Worm (Caenorhabditis elegans) whole organism, L1 larva: ENCODE data around the gene srt-47.

Experiments used
- C04F5.9 ChIP-seq: sonication (generic microtip); optimal IDR thresholded peaks from 2 replicates; lab custom pipeline; 2016; ENCODE audit warnings: missing genetic modification characterization, missing compliant biosample characterization
- C16A3.4 ChIP-seq: fragments of 150-350 bp; optimal IDR thresholded peaks from 2 replicates; lab custom pipeline; 2014; ENCODE audit warnings: missing biosample characterization, missing genetic modification characterization
- F16B12.6 ChIP-seq: fragments of 150-350 bp; optimal IDR thresholded peaks from 2 replicates; lab custom pipeline; 2014; ENCODE audit warnings: missing biosample characterization, missing genetic modification characterization
- aha-1 ChIP-seq: fragments of 150-350 bp; optimal IDR thresholded peaks from 2 replicates; lab custom pipeline; 2014; ENCODE audit warnings: missing biosample characterization, missing genetic modification characterization
- alr-1 ChIP-seq: fragments of 200-800 bp; sonication (Bioruptor generic); optimal IDR thresholded peaks from 2 replicates; lab custom pipeline; 2018; ENCODE audit warnings: borderline replicate concordance, mild to moderate bottlenecking, missing genetic modification characterization, missing compliant biosample characterization
- aly-2 ChIP-seq: fragments of 150-350 bp; optimal IDR thresholded peaks from 2 replicates; lab custom pipeline; 2014; ENCODE audit warnings: missing biosample characterization, missing genetic modification characterization
- blmp-1 ChIP-seq: fragments of 150-350 bp; optimal IDR thresholded peaks from 2 replicates; lab custom pipeline; 2014; ENCODE audit warnings: missing biosample characterization, missing genetic modification characterization
- ceh-82 ChIP-seq, 3 experiments: fragments of 150-350 bp in 1 of 3; sonication (generic microtip) in 2 of 3; optimal IDR thresholded peaks; 2 replicates each; lab custom pipeline; 2014 to 2017; ENCODE audit warnings: missing biosample characterization in 3 of 3, missing genetic modification characterization in 3 of 3
- dpl-1 ChIP-seq, 3 experiments: fragments of 150-350 bp in 2 of 3; sonication (generic microtip) in 1 of 3; optimal IDR thresholded peaks; 2 replicates each; lab custom pipeline; 2014 to 2017; ENCODE audit warnings: missing biosample characterization in 3 of 3, missing genetic modification characterization in 3 of 3, missing genetic modification reagents in 3 of 3
- dsc-1 ChIP-seq: sonication (generic microtip); optimal IDR thresholded peaks from 2 replicates; lab custom pipeline; 2016; ENCODE audit warnings: mild to moderate bottlenecking, missing genetic modification characterization, missing compliant biosample characterization
- efl-1 ChIP-seq, 4 experiments: fragments of 150-350 bp; optimal IDR thresholded peaks in 3 of 4; peaks in 1 of 4; 1 replicate in 1 of 4; 2 replicates in 3 of 4; lab custom pipeline; 2014; ENCODE audit warnings: missing biosample characterization in 2 of 4, missing genetic modification characterization in 2 of 4, missing genetic modification reagents in 2 of 4
- elt-2 ChIP-seq: sonication (generic microtip); optimal IDR thresholded peaks from 2 replicates; lab custom pipeline; 2016; ENCODE audit warnings: missing genetic modification characterization, mild to moderate bottlenecking, inconsistent platforms, missing compliant biosample characterization, missing genetic modification reagents
- ets-5 ChIP-seq: fragments of 200-800 bp; sonication (Bioruptor generic); IDR thresholded peaks from 2 replicates; pipeline ENCODE4 v1.3.6; 2022; ENCODE audit warnings: missing genetic modification characterization, missing compliant biosample characterization
- fkh-4 ChIP-seq: sonication (generic microtip); optimal IDR thresholded peaks from 2 replicates; lab custom pipeline; 2016; ENCODE audit warnings: missing compliant biosample characterization, missing genetic modification characterization, borderline replicate concordance
- grh-1 ChIP-seq: fragments of 200-800 bp; sonication (Bioruptor generic); IDR thresholded peaks from 2 replicates; pipeline ENCODE4 v1.3.6; 2022; ENCODE audit warnings: missing genetic modification reagents, missing genetic modification characterization, missing compliant biosample characterization
- jun-1 ChIP-seq: fragments of 150-350 bp; optimal IDR thresholded peaks from 2 replicates; lab custom pipeline; 2014; ENCODE audit warnings: missing biosample characterization, missing genetic modification reagents, missing genetic modification characterization
- lin-15B ChIP-seq: fragments of 150-350 bp; sonication (generic microtip); optimal IDR thresholded peaks from 3 replicates; lab custom pipeline; 2014; ENCODE audit warnings: missing biosample characterization, missing genetic modification characterization
- lin-35 ChIP-seq, 2 experiments: fragments of 150-350 bp; optimal IDR thresholded peaks; 2 replicates each; lab custom pipeline; 2014; ENCODE audit warnings: missing biosample characterization in 2 of 2, missing genetic modification characterization in 2 of 2, missing genetic modification reagents in 2 of 2
- lir-3 ChIP-seq: sonication (generic microtip); optimal IDR thresholded peaks from 2 replicates; lab custom pipeline; 2016; ENCODE audit warnings: mild to moderate bottlenecking, missing genetic modification characterization, moderate library complexity, missing compliant biosample characterization; ENCODE audit not compliant: poor library complexity
- lsy-2 ChIP-seq, 2 experiments: fragments of 150-350 bp; optimal IDR thresholded peaks; 2 replicates each; lab custom pipeline; 2014; ENCODE audit warnings: missing biosample characterization in 2 of 2, missing genetic modification characterization in 2 of 2
- mab-9 ChIP-seq: fragments of 200-800 bp; sonication (Bioruptor generic); IDR thresholded peaks from 2 replicates; pipeline ENCODE4 v1.3.6; 2022; ENCODE audit warnings: missing genetic modification reagents, missing genetic modification characterization, missing compliant biosample characterization
- mdl-1 ChIP-seq, 2 experiments: fragments of 150-350 bp; optimal IDR thresholded peaks; 2 replicates each; lab custom pipeline; 2014 to 2017; ENCODE audit warnings: missing biosample characterization in 2 of 2, missing genetic modification characterization in 2 of 2, inconsistent platforms in 1 of 2
- mef-2 ChIP-seq: fragments of 150-350 bp; optimal IDR thresholded peaks from 2 replicates; lab custom pipeline; 2014; ENCODE audit warnings: missing biosample characterization, missing genetic modification characterization
- mep-1 ChIP-seq: fragments of 150-350 bp; optimal IDR thresholded peaks from 2 replicates; lab custom pipeline; 2014; ENCODE audit warnings: missing biosample characterization, missing genetic modification characterization
- nhr-12 ChIP-seq: sonication (generic microtip); optimal IDR thresholded peaks from 2 replicates; lab custom pipeline; 2017; ENCODE audit warnings: missing biosample characterization, missing genetic modification characterization
- nhr-20 ChIP-seq: sonication (generic microtip); optimal IDR thresholded peaks from 2 replicates; lab custom pipeline; 2016; ENCODE audit warnings: mild to moderate bottlenecking, missing genetic modification characterization, missing compliant biosample characterization
- nhr-28 ChIP-seq: fragments of 150-350 bp; optimal IDR thresholded peaks from 2 replicates; lab custom pipeline; 2014; ENCODE audit warnings: missing biosample characterization, missing genetic modification characterization
- nhr-47 ChIP-seq: sonication (generic microtip); optimal IDR thresholded peaks from 2 replicates; lab custom pipeline; 2016; ENCODE audit warnings: mild to moderate bottlenecking, missing genetic modification characterization, moderate library complexity, missing compliant biosample characterization
- nhr-71 ChIP-seq: sonication (generic microtip); optimal IDR thresholded peaks from 2 replicates; lab custom pipeline; 2016; ENCODE audit warnings: mild to moderate bottlenecking, missing genetic modification characterization, moderate library complexity, missing compliant biosample characterization
- nhr-85 ChIP-seq: sonication (generic microtip); peaks from one replicate; lab custom pipeline; 2016; ENCODE audit warnings: missing genetic modification characterization, inconsistent platforms, missing compliant biosample characterization
- nhr-90 ChIP-seq: sonication (generic microtip); optimal IDR thresholded peaks from 2 replicates; lab custom pipeline; 2016; ENCODE audit warnings: mild to moderate bottlenecking, missing genetic modification characterization, missing compliant biosample characterization; ENCODE audit not compliant: poor library complexity
- pag-3 ChIP-seq: sonication (generic microtip); optimal IDR thresholded peaks from 2 replicates; lab custom pipeline; 2017; ENCODE audit warnings: missing genetic modification characterization, mild to moderate bottlenecking, missing compliant biosample characterization, antibody characterized with exemption, borderline replicate concordance; ENCODE audit not compliant: insufficient read depth
- skn-1 ChIP-seq: fragments of 150-350 bp; optimal IDR thresholded peaks from 2 replicates; lab custom pipeline; 2014; ENCODE audit warnings: missing biosample characterization, missing genetic modification characterization
- snu-23 ChIP-seq: sonication (generic microtip); optimal IDR thresholded peaks from 2 replicates; lab custom pipeline; 2016; ENCODE audit warnings: missing genetic modification characterization, missing compliant biosample characterization
- sptf-1 ChIP-seq: fragments of 150-350 bp; optimal IDR thresholded peaks from 2 replicates; lab custom pipeline; 2014; ENCODE audit warnings: missing biosample characterization, missing genetic modification characterization
- sup-37 ChIP-seq: fragments of 200-800 bp; sonication (Bioruptor generic); optimal IDR thresholded peaks from 2 replicates; lab custom pipeline; 2018; ENCODE audit warnings: mild to moderate bottlenecking, missing genetic modification characterization, missing compliant biosample characterization
- swsn-7 ChIP-seq: sonication (generic microtip); optimal IDR thresholded peaks from 2 replicates; lab custom pipeline; 2016; ENCODE audit warnings: missing genetic modification characterization, missing compliant biosample characterization
- unc-62 ChIP-seq: fragments of 150-350 bp; optimal IDR thresholded peaks from 2 replicates; lab custom pipeline; 2014; ENCODE audit warnings: missing biosample characterization, missing genetic modification reagents, missing genetic modification characterization
- xbp-1 ChIP-seq: sonication (generic microtip); optimal IDR thresholded peaks from 2 replicates; lab custom pipeline; 2016; ENCODE audit warnings: missing genetic modification characterization, missing compliant biosample characterization
- ztf-4 ChIP-seq: fragments of 150-350 bp; optimal IDR thresholded peaks from 2 replicates; lab custom pipeline; 2014; ENCODE audit warnings: missing biosample characterization, missing genetic modification characterization

Gene srt-47

DNA sequence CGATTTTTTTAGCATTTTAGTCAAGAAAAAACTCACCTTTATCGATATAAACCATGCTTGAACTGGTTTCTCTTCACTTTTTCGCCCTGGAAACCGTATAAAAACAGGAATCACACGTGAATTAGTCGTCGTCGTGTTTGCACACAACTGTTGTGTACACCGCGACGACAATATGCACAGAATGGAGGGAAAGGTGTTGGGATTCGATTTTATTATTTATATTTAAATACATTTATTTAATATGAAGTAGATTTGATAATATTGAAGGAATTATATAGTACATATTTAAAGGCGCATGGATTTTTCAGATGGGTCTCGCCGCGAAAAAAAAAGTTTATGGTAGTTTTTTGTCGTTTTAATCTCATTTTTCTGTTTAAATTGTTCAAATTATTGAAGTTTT lies 24.3 kb downstream of the srt-47 start, which contains the start of gene Y41E3.8:
Gene Y41E3.8, minus strand, starts transcription at position 88 of the 400 bp plus-strand sequence.
- TF ChIP-seq lin-15B (tag; lab: Kevin White, UChicago) (peak; percentile 16), nhr-71 (tag; lab: Kevin White, UChicago) (peak; percentile 43), efl-1 (optimal IDR thresholded peaks at IDR 0.05; lab: Kevin White, UChicago) (peak; percentile 66 to 69), efl-1 (GFP tag; optimal IDR thresholded peaks at IDR 0.05 in 1 of 2; lab: Kevin White, UChicago) (peak; percentile 79 to 97), nhr-12 (no peak), mab-9 (GFP tag; lab: Robert Waterston, UW) (no peak), lin-35 (GFP tag; optimal IDR thresholded peaks at IDR 0.05; lab: Kevin White, UChicago) (peak; percentile 56 to 81), ztf-4 (tag; lab: Kevin White, UChicago) (no peak), mef-2 (no peak), sup-37 (no peak), lir-3 (no peak), elt-2 (tag; lab: Kevin White, UChicago) (no peak), jun-1 (tag; lab: Kevin White, UChicago) (no peak), C04F5.9 (no peak), blmp-1 (tag; lab: Kevin White, UChicago) (peak; percentile 53), unc-62 (GFP tag; lab: Kevin White, UChicago) (no peak), snu-23 (peak; percentile 49), xbp-1 (tag; lab: Kevin White, UChicago) (peak; percentile 89), lsy-2 (tag; optimal IDR thresholded peaks at IDR 0.05; lab: Kevin White, UChicago) (peak; percentile 29 to 63), nhr-90 (tag; lab: Kevin White, UChicago) (no peak), mep-1 (tag; lab: Kevin White, UChicago) (peak; percentile 74), nhr-85 (tag; lab: Kevin White, UChicago) (peak; percentile 35), aha-1 (tag; lab: Kevin White, UChicago) (no peak), aly-2 (tag; lab: Kevin White, UChicago) (no peak), ceh-82 (tag; optimal IDR thresholded peaks at IDR 0.05; lab: Kevin White, UChicago) (peak in 1 of 3 experiments; percentile 10), nhr-47 (peak; percentile 32), ets-5 (GFP tag; lab: Robert Waterston, UW) (no peak), swsn-7 (tag; lab: Kevin White, UChicago) (peak; percentile 31), mdl-1 (tag; optimal IDR thresholded peaks at IDR 0.05; lab: Kevin White, UChicago) (peak in 1 of 2 experiments; percentile 43), grh-1 (GFP tag; lab: Robert Waterston, UW) (no peak), skn-1 (no peak), nhr-20 (tag; lab: Kevin White, UChicago) (peak; percentile 23), dsc-1 (tag; lab: Kevin White, UChicago) (peak; percentile 3), nhr-28 (tag; lab: Kevin White, UChicago) (no peak), F16B12.6 (tag; lab: Kevin White, UChicago) (peak; percentile 89), dpl-1 (GFP tag; optimal IDR thresholded peaks at IDR 0.05; lab: Kevin White, UChicago) (peak; percentile 39 to 82 (median 72)), fkh-4 (tag; lab: Kevin White, UChicago) (no peak), C16A3.4 (tag; lab: Kevin White, UChicago) (peak; percentile 23), pag-3 (no peak)

DNA sequence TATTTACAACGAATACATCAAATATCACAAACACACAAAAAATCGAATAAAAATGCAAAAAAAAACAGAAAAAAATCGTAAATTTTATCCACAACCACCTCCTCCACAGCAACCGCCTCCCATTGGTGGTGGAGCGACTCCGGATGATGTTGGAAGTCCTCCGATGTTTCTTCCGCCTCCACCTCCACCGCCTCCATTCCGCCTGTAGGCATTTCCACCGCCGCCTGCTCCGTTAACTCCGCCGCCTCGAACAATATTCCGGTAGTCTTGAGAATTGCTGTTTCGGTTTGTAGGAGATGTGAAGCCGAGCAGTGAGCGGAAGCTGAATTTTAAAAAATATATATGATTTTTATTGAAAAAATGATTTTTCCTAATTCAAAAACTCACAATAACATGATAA lies 24.8 kb downstream of the srt-47 start:
- peak; percentile 79 for TF ChIP-seq alr-1 (tag; lab: Kevin White, UChicago)
- no peak for TF ChIP-seq efl-1 (optimal IDR thresholded peaks at IDR 0.05; lab: Kevin White, UChicago)
- peak in 1 of 2 experiments; percentile 43 for TF ChIP-seq efl-1 (GFP tag; optimal IDR thresholded peaks at IDR 0.05 in 1 of 2; lab: Kevin White, UChicago)
- TF ChIP-seq sptf-1 (tag; lab: Kevin White, UChicago): no peak
